Worm (Caenorhabditis elegans): ENCODE measurements around the gene toe-1.

- TF ChIP-seq nhr-237 (tag; optimal IDR thresholded peaks at IDR 0.05) (no peak), nhr-11 (tag; optimal IDR thresholded peaks at IDR 0.05) (no peak), pha-4 (tag; optimal IDR thresholded peaks at IDR 0.05) (no peak), ZK546.5 (tag; optimal IDR thresholded peaks at IDR 0.05) (no peak), unc-62 (GFP tag; optimal IDR thresholded peaks at IDR 0.05) (no peak), mml-1 (tag; optimal IDR thresholded peaks at IDR 0.05) (no peak), aly-2 (tag; optimal IDR thresholded peaks at IDR 0.05) (no peak), lin-39 (tag; optimal IDR thresholded peaks at IDR 0.05) (peak; percentile 70), elt-2 (tag; optimal IDR thresholded peaks at IDR 0.05) (no peak)
Observed at ce11 chrII:4456024-4456423, 31.1 kb downstream of the toe-1 start.

All from whole organism, L3 larva.